Worm (Caenorhabditis elegans) whole organism, L2 larva: ENCODE results near the gene pcn-1.

Experiments used
- C34F6.9 ChIP-seq: fragments of 150-350 bp; optimal IDR thresholded peaks from 2 replicates; lab custom pipeline; 2014; ENCODE audit warnings: missing biosample characterization, missing genetic modification characterization
- F13H6.1 ChIP-seq: sonication (generic microtip); optimal IDR thresholded peaks from 2 replicates; lab custom pipeline; 2016; ENCODE audit warnings: missing genetic modification characterization, missing compliant biosample characterization
- R02D3.7 ChIP-seq: fragments of 150-350 bp; optimal IDR thresholded peaks from 2 replicates; lab custom pipeline; 2014; ENCODE audit warnings: missing biosample characterization, missing genetic modification characterization
- Y55F3AM.14 ChIP-seq: fragments of 200-800 bp; sonication (Bioruptor generic); optimal IDR thresholded peaks from 2 replicates; lab custom pipeline; 2018; ENCODE audit warnings: mild to moderate bottlenecking, missing genetic modification characterization, missing compliant biosample characterization
- ZK546.5 ChIP-seq: sonication (generic microtip); optimal IDR thresholded peaks from 2 replicates; lab custom pipeline; 2017; ENCODE audit warnings: missing biosample characterization, missing genetic modification characterization
- alr-1 ChIP-seq: fragments of 150-350 bp; optimal IDR thresholded peaks from 2 replicates; lab custom pipeline; 2014; ENCODE audit warnings: missing biosample characterization, missing genetic modification characterization
- aly-2 ChIP-seq: fragments of 150-350 bp; optimal IDR thresholded peaks from 2 replicates; lab custom pipeline; 2014; ENCODE audit warnings: missing biosample characterization, missing genetic modification characterization
- ama-1 ChIP-seq: fragments of 150-350 bp; optimal IDR thresholded peaks from 2 replicates; lab custom pipeline; 2018; ENCODE audit warnings: inconsistent platforms
- blmp-1 ChIP-seq: sonication (generic microtip); optimal IDR thresholded peaks from 2 replicates; lab custom pipeline; 2017; ENCODE audit warnings: missing genetic modification characterization, mild to moderate bottlenecking, missing compliant biosample characterization, antibody characterized with exemption, moderate library complexity; ENCODE audit not compliant: insufficient read depth
- ceh-16 ChIP-seq: fragments of 150-350 bp; optimal IDR thresholded peaks from 2 replicates; lab custom pipeline; 2014; ENCODE audit warnings: missing biosample characterization, missing genetic modification characterization
- ceh-82 ChIP-seq: fragments of 150-350 bp; optimal IDR thresholded peaks from 2 replicates; lab custom pipeline; 2014; ENCODE audit warnings: missing biosample characterization, missing genetic modification characterization
- crh-2 ChIP-seq: sonication (generic microtip); optimal IDR thresholded peaks from 2 replicates; lab custom pipeline; 2017; ENCODE audit warnings: missing biosample characterization, missing genetic modification characterization
- dmd-4 ChIP-seq: sonication (generic microtip); optimal IDR thresholded peaks from 2 replicates; lab custom pipeline; 2017; ENCODE audit warnings: missing biosample characterization, missing genetic modification characterization
- egl-27 ChIP-seq: sonication (generic microtip); optimal IDR thresholded peaks from 3 replicates; lab custom pipeline; 2017; ENCODE audit warnings: missing biosample characterization, missing genetic modification reagents, missing genetic modification characterization
- elt-1 ChIP-seq: fragments of 150-350 bp; optimal IDR thresholded peaks from 2 replicates; lab custom pipeline; 2014; ENCODE audit warnings: missing biosample characterization, missing genetic modification characterization
- elt-3 ChIP-seq: sonication (generic microtip); optimal IDR thresholded peaks from 2 replicates; lab custom pipeline; 2017; ENCODE audit warnings: missing biosample characterization, missing genetic modification characterization
- fos-1 ChIP-seq: fragments of 150-350 bp; optimal IDR thresholded peaks from 2 replicates; lab custom pipeline; 2014; ENCODE audit warnings: missing biosample characterization, missing genetic modification characterization
- gmeb-1 ChIP-seq: fragments of 150-350 bp; optimal IDR thresholded peaks from 2 replicates; lab custom pipeline; 2014; ENCODE audit warnings: missing biosample characterization, missing genetic modification characterization
- lin-11 ChIP-seq: fragments of 150-350 bp; sonication (generic microtip); optimal IDR thresholded peaks from 2 replicates; lab custom pipeline; 2014; ENCODE audit warnings: missing biosample characterization, missing genetic modification characterization, inconsistent platforms, mixed read lengths
- lin-13 ChIP-seq: fragments of 150-350 bp; optimal IDR thresholded peaks from 2 replicates; lab custom pipeline; 2014; ENCODE audit warnings: missing biosample characterization, missing genetic modification reagents, missing genetic modification characterization
- lin-39 ChIP-seq: fragments of 150-350 bp; optimal IDR thresholded peaks from 2 replicates; lab custom pipeline; 2014; ENCODE audit warnings: missing biosample characterization, missing genetic modification reagents, missing genetic modification characterization
- lsy-2 ChIP-seq, 2 experiments: fragments of 150-350 bp in 1 of 2; sonication (generic microtip) in 1 of 2; optimal IDR thresholded peaks; 2 replicates each; lab custom pipeline; 2014 to 2017; ENCODE audit warnings: missing biosample characterization in 2 of 2, missing genetic modification characterization in 2 of 2
- mab-5 ChIP-seq: fragments of 150-350 bp; optimal IDR thresholded peaks from 2 replicates; lab custom pipeline; 2014; ENCODE audit warnings: missing biosample characterization, missing genetic modification characterization
- mbf-1 ChIP-seq: sonication (generic microtip); optimal IDR thresholded peaks from 2 replicates; lab custom pipeline; 2017; ENCODE audit warnings: missing biosample characterization, missing genetic modification characterization
- mdl-1 ChIP-seq, 2 experiments: fragments of 150-350 bp in 1 of 2; sonication (generic microtip) in 1 of 2; optimal IDR thresholded peaks; 2 replicates each; lab custom pipeline; 2017; ENCODE audit warnings: missing biosample characterization in 2 of 2, missing genetic modification characterization in 2 of 2
- nhr-10 ChIP-seq: sonication (generic microtip); optimal IDR thresholded peaks from 2 replicates; lab custom pipeline; 2017; ENCODE audit warnings: missing biosample characterization, missing genetic modification characterization
- nhr-11 ChIP-seq: fragments of 150-350 bp; optimal IDR thresholded peaks from 2 replicates; lab custom pipeline; 2014; ENCODE audit warnings: missing biosample characterization, missing genetic modification characterization
- nhr-12 ChIP-seq: fragments of 150-350 bp; optimal IDR thresholded peaks from 2 replicates; lab custom pipeline; 2014; ENCODE audit warnings: missing biosample characterization, missing genetic modification characterization
- nhr-129 ChIP-seq: fragments of 150-350 bp; optimal IDR thresholded peaks from 2 replicates; lab custom pipeline; 2014; ENCODE audit warnings: missing biosample characterization, missing genetic modification characterization
- nhr-21 ChIP-seq: fragments of 150-350 bp; optimal IDR thresholded peaks from 2 replicates; lab custom pipeline; 2014; ENCODE audit warnings: missing biosample characterization, missing genetic modification characterization
- nhr-23 ChIP-seq: fragments of 150-350 bp; optimal IDR thresholded peaks from 2 replicates; lab custom pipeline; 2014; ENCODE audit warnings: missing biosample characterization, missing genetic modification reagents, missing genetic modification characterization
- nhr-237 ChIP-seq: fragments of 150-350 bp; optimal IDR thresholded peaks from 2 replicates; lab custom pipeline; 2014; ENCODE audit warnings: missing biosample characterization, missing genetic modification characterization
- nhr-25 ChIP-seq: fragments of 150-350 bp; sonication (generic microtip); optimal IDR thresholded peaks from 3 replicates; lab custom pipeline; 2014; ENCODE audit warnings: missing biosample characterization, missing genetic modification characterization
- nhr-6 ChIP-seq: fragments of 150-350 bp; optimal IDR thresholded peaks from 2 replicates; lab custom pipeline; 2014; ENCODE audit warnings: missing biosample characterization, missing genetic modification characterization
- nhr-77 ChIP-seq: fragments of 150-350 bp; optimal IDR thresholded peaks from 2 replicates; lab custom pipeline; 2014; ENCODE audit warnings: missing biosample characterization, missing genetic modification characterization
- peb-1 ChIP-seq: fragments of 150-350 bp; optimal IDR thresholded peaks from 2 replicates; lab custom pipeline; 2014; ENCODE audit warnings: missing biosample characterization, missing genetic modification characterization
- sem-4 ChIP-seq: fragments of 150-350 bp; optimal IDR thresholded peaks from 2 replicates; lab custom pipeline; 2014; ENCODE audit warnings: missing biosample characterization, missing genetic modification reagents, missing genetic modification characterization
- skn-1 ChIP-seq: sonication (generic microtip); optimal IDR thresholded peaks from 2 replicates; lab custom pipeline; 2017; ENCODE audit warnings: missing biosample characterization, missing genetic modification characterization
- sma-3 ChIP-seq: sonication (generic microtip); optimal IDR thresholded peaks from 2 replicates; lab custom pipeline; 2016; ENCODE audit warnings: missing genetic modification reagents, missing genetic modification characterization, missing compliant biosample characterization
- sma-9 ChIP-seq, 2 experiments: fragments of 150-350 bp in 1 of 2; sonication (generic microtip) in 1 of 2; optimal IDR thresholded peaks; 2 replicates each; lab custom pipeline; 2014 to 2016; ENCODE audit warnings: missing genetic modification characterization in 2 of 2, mild to moderate bottlenecking in 1 of 2, missing biosample characterization in 1 of 2, missing compliant biosample characterization in 1 of 2, missing genetic modification reagents in 1 of 2, moderate library complexity in 1 of 2
- snpc-4 ChIP-seq: fragments of 150-350 bp; optimal IDR thresholded peaks from 2 replicates; lab custom pipeline; 2014; ENCODE audit warnings: missing biosample characterization, missing genetic modification characterization
- unc-39 ChIP-seq: fragments of 150-350 bp; optimal IDR thresholded peaks from 2 replicates; lab custom pipeline; 2014; ENCODE audit warnings: missing biosample characterization, missing genetic modification characterization
- unc-55 ChIP-seq: fragments of 150-350 bp; sonication (generic microtip); optimal IDR thresholded peaks from 3 replicates; lab custom pipeline; 2014; ENCODE audit warnings: missing biosample characterization, missing genetic modification reagents, missing genetic modification characterization
- unc-62 ChIP-seq: fragments of 150-350 bp; optimal IDR thresholded peaks from 2 replicates; lab custom pipeline; 2014; ENCODE audit warnings: missing biosample characterization, missing genetic modification reagents, missing genetic modification characterization
- zag-1 ChIP-seq: fragments of 150-350 bp; optimal IDR thresholded peaks from 2 replicates; lab custom pipeline; 2014; ENCODE audit warnings: missing biosample characterization, missing genetic modification characterization
- ztf-1 ChIP-seq: fragments of 200-800 bp; sonication (Bioruptor generic); conservative IDR thresholded peaks from 2 replicates; pipeline ENCODE4 v1.3.6; 2022; ENCODE audit warnings: missing genetic modification characterization, missing compliant biosample characterization
- ztf-11 ChIP-seq: sonication (generic microtip); optimal IDR thresholded peaks from 2 replicates; lab custom pipeline; 2017; ENCODE audit warnings: missing biosample characterization, missing genetic modification characterization
- ztf-4 ChIP-seq: fragments of 150-350 bp; optimal IDR thresholded peaks from 2 replicates; lab custom pipeline; 2014; ENCODE audit warnings: missing biosample characterization, missing genetic modification characterization

Gene pcn-1

ce11 chrIV:4096940-4097339 is 47.7 kb upstream of the pcn-1 start:
- TF ChIP-seq nhr-129 (peak; percentile 26), nhr-77 (tag; lab: Kevin White, UChicago) (no peak)

DNA sequence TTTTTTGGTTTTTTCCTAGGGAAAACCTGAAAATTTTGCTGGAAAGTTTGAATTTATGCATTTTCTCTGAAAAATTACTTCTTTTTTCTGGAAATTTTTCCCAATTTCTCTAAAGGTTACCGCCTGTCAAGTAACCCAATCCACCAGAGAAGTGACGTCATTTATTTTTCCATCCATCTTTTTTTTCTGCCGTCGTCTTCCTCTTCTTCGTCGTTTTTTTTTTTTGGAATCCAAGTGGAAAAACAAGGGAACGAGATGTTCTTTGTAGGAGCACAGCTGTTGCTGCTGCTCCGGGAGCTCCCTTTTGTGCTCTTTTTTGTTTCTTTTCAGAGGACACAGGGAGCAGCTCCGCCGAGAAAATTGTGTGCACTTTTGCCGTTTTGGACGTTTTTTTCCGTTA is 45.1 kb upstream of the pcn-1 start:
- TF ChIP-seq unc-55 (GFP tag; lab: Kevin White, UChicago) (peak; percentile 0), nhr-129 (no peak)

DNA sequence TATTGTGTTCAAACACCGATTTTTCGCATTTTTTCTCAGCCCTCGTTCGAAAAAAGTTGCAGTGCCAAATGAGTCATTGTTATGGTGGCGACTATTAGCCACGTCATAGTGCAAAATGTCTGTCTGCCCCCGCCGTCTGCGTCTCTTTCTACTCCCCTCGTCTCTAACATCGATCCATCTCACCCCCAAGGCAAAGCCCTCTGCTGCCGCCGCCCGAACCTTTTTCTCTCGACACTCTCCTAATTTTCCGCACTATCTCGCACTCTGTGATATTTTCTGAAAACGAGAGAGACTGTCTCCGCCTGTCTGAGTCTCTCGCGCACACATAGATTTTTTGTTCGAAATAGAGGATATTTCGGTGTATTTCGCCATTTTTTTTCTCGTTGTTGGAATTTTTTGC is 43.8 kb upstream of the pcn-1 start:
- TF ChIP-seq sem-4 (tag; lab: Kevin White, UChicago) (peak; percentile 54), aly-2 (no peak), nhr-25 (tag; lab: Kevin White, UChicago) (peak; percentile 51), lin-13 (GFP tag; lab: Kevin White, UChicago) (peak; percentile 66), nhr-23 (tag; lab: Kevin White, UChicago) (no peak), ztf-1 (GFP tag; lab: Robert Waterston, UW) (no peak), nhr-12 (tag; lab: Kevin White, UChicago) (no peak), sma-9 (GFP tag; optimal IDR thresholded peaks at IDR 0.05; lab: Kevin White, UChicago) (peak; percentile 89), sma-9 (tag; optimal IDR thresholded peaks at IDR 0.05; lab: Kevin White, UChicago) (no peak), nhr-6 (peak; percentile 44), fos-1 (tag; lab: Kevin White, UChicago) (peak; percentile 90), C34F6.9 (tag; lab: Kevin White, UChicago) (peak; percentile 78), nhr-237 (tag; lab: Kevin White, UChicago) (peak; percentile 4), nhr-11 (tag; lab: Kevin White, UChicago) (no peak), F13H6.1 (peak; percentile 91), ama-1 (lab: Kevin White, UChicago) (no peak), R02D3.7 (tag; lab: Kevin White, UChicago) (no peak), lin-11 (tag; lab: Kevin White, UChicago) (peak; percentile 4), mbf-1 (no peak), elt-1 (no peak), nhr-21 (tag; lab: Kevin White, UChicago) (peak; percentile 57), alr-1 (tag; lab: Kevin White, UChicago) (no peak), zag-1 (tag; lab: Kevin White, UChicago) (peak; percentile 54), dmd-4 (tag; lab: Kevin White, UChicago) (no peak), mdl-1 (tag; optimal IDR thresholded peaks at IDR 0.05; lab: Kevin White, UChicago) (peak in 1 of 2 experiments; percentile 58), ztf-11 (tag; lab: Kevin White, UChicago) (no peak), elt-3 (tag; lab: Kevin White, UChicago) (no peak), mab-5 (tag; lab: Kevin White, UChicago) (peak; percentile 23), ceh-82 (tag; lab: Kevin White, UChicago) (peak; percentile 75), egl-27 (tag; lab: Kevin White, UChicago) (peak; percentile 67), unc-62 (no peak), ceh-16 (tag; lab: Kevin White, UChicago) (no peak), gmeb-1 (peak; percentile 67), peb-1 (no peak), skn-1 (tag; lab: Kevin White, UChicago) (no peak), nhr-10 (no peak), snpc-4 (tag; lab: Kevin White, UChicago) (peak; percentile 49), nhr-129 (peak; percentile 69), ZK546.5 (tag; lab: Kevin White, UChicago) (no peak), lin-39 (no peak), crh-2 (peak; percentile 96), unc-39 (tag; lab: Kevin White, UChicago) (no peak), nhr-77 (tag; lab: Kevin White, UChicago) (no peak), sma-3 (peak; percentile 84), unc-55 (GFP tag; lab: Kevin White, UChicago) (peak; percentile 84), Y55F3AM.14 (GFP tag; lab: Kevin White, UChicago) (peak; percentile 26), lsy-2 (tag; optimal IDR thresholded peaks at IDR 0.05; lab: Kevin White, UChicago) (peak; percentile 62 to 83), blmp-1 (no peak), ztf-4 (tag; lab: Kevin White, UChicago) (peak; percentile 55)
